Worm (Caenorhabditis elegans) whole organism, L4 larva: ENCODE measurements around the gene wht-7.

ENCODE experiments used
- D1046.2 ChIP-seq: fragments of 200-800 bp; sonication (Bioruptor generic); IDR thresholded peaks from 2 replicates; pipeline ENCODE4 v1.3.6; 2022; ENCODE audit warnings: missing genetic modification characterization, missing compliant biosample characterization
- R02D3.7 ChIP-seq: fragments of 150-350 bp; sonication (generic microtip); optimal IDR thresholded peaks from 3 replicates; lab custom pipeline; 2014; ENCODE audit warnings: missing biosample characterization, missing genetic modification characterization
- Y105C5A.15 ChIP-seq: fragments of 200-800 bp; sonication (Bioruptor generic); IDR thresholded peaks from 2 replicates; pipeline ENCODE4 v1.3.6; 2022; ENCODE audit warnings: missing genetic modification characterization, missing compliant biosample characterization
- Y48G9A.11 ChIP-seq: fragments of 200-800 bp; sonication (Bioruptor generic); IDR thresholded peaks from 2 replicates; pipeline ENCODE4 v1.3.6; 2022; ENCODE audit warnings: missing genetic modification reagents, missing genetic modification characterization, missing compliant biosample characterization
- Y75B8A.6 ChIP-seq: fragments of 200-800 bp; sonication (Bioruptor generic); IDR thresholded peaks from 2 replicates; pipeline ENCODE4 v1.3.6; 2022; ENCODE audit warnings: missing genetic modification reagents, missing genetic modification characterization, missing compliant biosample characterization
- ZK337.2 ChIP-seq: fragments of 200-800 bp; sonication (Bioruptor generic); IDR thresholded peaks from 2 replicates; pipeline ENCODE4 v1.3.6; 2022; ENCODE audit warnings: missing genetic modification reagents, missing genetic modification characterization, missing compliant biosample characterization
- aha-1 ChIP-seq: fragments of 150-350 bp; peaks from one replicate; lab custom pipeline; 2014; ENCODE audit warnings: missing biosample characterization, missing genetic modification characterization
- aly-2 ChIP-seq: sonication (generic microtip); optimal IDR thresholded peaks from 2 replicates; lab custom pipeline; 2018; ENCODE audit warnings: missing biosample characterization, missing genetic modification characterization
- ama-1 ChIP-seq: fragments of 150-350 bp; optimal IDR thresholded peaks from 2 replicates; lab custom pipeline; 2014; ENCODE audit warnings: inconsistent platforms, mixed read lengths
- arid-1 ChIP-seq: fragments of 200-800 bp; sonication (Bioruptor generic); conservative IDR thresholded peaks from 2 replicates; pipeline ENCODE4 v1.3.6; 2022; ENCODE audit warnings: missing genetic modification reagents, missing genetic modification characterization, missing compliant biosample characterization
- ceh-32 ChIP-seq: sonication (generic microtip); optimal IDR thresholded peaks from 2 replicates; lab custom pipeline; 2016; ENCODE audit warnings: mild to moderate bottlenecking, missing genetic modification characterization, missing compliant biosample characterization; ENCODE audit not compliant: poor library complexity
- ceh-44 ChIP-seq: fragments of 200-800 bp; sonication (Bioruptor generic); IDR thresholded peaks from 2 replicates; pipeline ENCODE4 v1.3.6; 2022; ENCODE audit warnings: missing genetic modification reagents, missing genetic modification characterization, missing compliant biosample characterization
- ceh-62 ChIP-seq: sonication (generic microtip); optimal IDR thresholded peaks from 2 replicates; lab custom pipeline; 2017; ENCODE audit warnings: missing biosample characterization, missing genetic modification characterization
- ces-1 ChIP-seq: fragments of 150-350 bp; sonication (generic microtip); optimal IDR thresholded peaks from 4 replicates; lab custom pipeline; 2014; ENCODE audit warnings: missing biosample characterization, missing genetic modification reagents, missing genetic modification characterization
- ctbp-1 ChIP-seq: fragments of 200-800 bp; sonication (Bioruptor generic); IDR thresholded peaks from 2 replicates; pipeline ENCODE4 v1.3.6; 2022; ENCODE audit warnings: missing genetic modification reagents, missing genetic modification characterization, missing compliant biosample characterization
- daf-12 ChIP-seq: fragments of 150-350 bp; optimal IDR thresholded peaks from 2 replicates; lab custom pipeline; 2014; ENCODE audit warnings: missing biosample characterization, missing genetic modification reagents, missing genetic modification characterization
- daf-16 ChIP-seq, 3 experiments: sonication (generic microtip); optimal IDR thresholded peaks; 2 replicates each; lab custom pipeline; 2016 to 2017; ENCODE audit warnings: missing genetic modification characterization in 3 of 3, missing genetic modification reagents in 3 of 3, mild to moderate bottlenecking in 2 of 3, missing compliant biosample characterization in 2 of 3, missing biosample characterization in 1 of 3, moderate library complexity in 1 of 3
- dpl-1 ChIP-seq: fragments of 150-350 bp; optimal IDR thresholded peaks from 2 replicates; lab custom pipeline; 2014; ENCODE audit warnings: missing biosample characterization, missing genetic modification reagents, missing genetic modification characterization
- egl-43 ChIP-seq: fragments of 200-800 bp; sonication (Bioruptor generic); IDR thresholded peaks from 2 replicates; pipeline ENCODE4 v1.3.6; 2022; ENCODE audit warnings: missing genetic modification reagents, missing genetic modification characterization, missing compliant biosample characterization
- gei-8 ChIP-seq: fragments of 200-800 bp; sonication (Bioruptor generic); optimal IDR thresholded peaks from 2 replicates; lab custom pipeline; 2018; ENCODE audit warnings: mild to moderate bottlenecking, missing genetic modification characterization, missing compliant biosample characterization
- hif-1 ChIP-seq, 2 experiments: sonication (generic microtip); optimal IDR thresholded peaks; 2 replicates each; lab custom pipeline; 2016 to 2017; ENCODE audit warnings: missing compliant biosample characterization in 2 of 2, missing genetic modification characterization in 2 of 2, missing genetic modification reagents in 2 of 2, missing genotype in 2 of 2, mild to moderate bottlenecking in 1 of 2
- jun-1 ChIP-seq: fragments of 150-350 bp; optimal IDR thresholded peaks from 2 replicates; lab custom pipeline; 2014; ENCODE audit warnings: missing biosample characterization, missing genetic modification reagents, missing genetic modification characterization
- lin-38 ChIP-seq: fragments of 200-800 bp; sonication (Bioruptor generic); IDR thresholded peaks from 2 replicates; pipeline ENCODE4 v1.3.6; 2022; ENCODE audit warnings: missing genetic modification reagents, missing genetic modification characterization, missing compliant biosample characterization
- lin-39 ChIP-seq: fragments of 150-350 bp; optimal IDR thresholded peaks from 2 replicates; lab custom pipeline; 2014; ENCODE audit warnings: missing biosample characterization, missing genetic modification reagents, missing genetic modification characterization
- madf-5 ChIP-seq, 2 experiments: fragments of 200-800 bp; sonication (Bioruptor generic); IDR thresholded peaks; 2 replicates each; pipeline ENCODE4 v1.3.6; 2022; ENCODE audit warnings: missing compliant biosample characterization in 2 of 2, missing genetic modification characterization in 2 of 2
- madf-9 ChIP-seq: fragments of 200-800 bp; sonication (Bioruptor generic); conservative IDR thresholded peaks from 2 replicates; pipeline ENCODE4 v1.3.6; 2022; ENCODE audit warnings: missing genetic modification reagents, missing genetic modification characterization, missing compliant biosample characterization
- mep-1 ChIP-seq: fragments of 150-350 bp; sonication (generic microtip); optimal IDR thresholded peaks from 3 replicates; lab custom pipeline; 2014; ENCODE audit warnings: missing biosample characterization, missing genetic modification characterization
- mxl-2 ChIP-seq: fragments of 200-800 bp; sonication (Bioruptor generic); conservative IDR thresholded peaks from 2 replicates; pipeline ENCODE4 v1.3.6; 2022; ENCODE audit warnings: missing genetic modification reagents, missing genetic modification characterization, missing compliant biosample characterization
- nhr-10 ChIP-seq: fragments of 150-350 bp; optimal IDR thresholded peaks from 2 replicates; lab custom pipeline; 2014; ENCODE audit warnings: missing biosample characterization, missing genetic modification characterization
- nhr-102 ChIP-seq: sonication (generic microtip); optimal IDR thresholded peaks from 2 replicates; lab custom pipeline; 2016; ENCODE audit warnings: mild to moderate bottlenecking, missing genetic modification characterization, moderate library complexity, missing compliant biosample characterization
- nhr-41 ChIP-seq: fragments of 200-800 bp; sonication (Bioruptor generic); IDR thresholded peaks from 2 replicates; pipeline ENCODE4 v1.3.6; 2022; ENCODE audit warnings: missing genetic modification reagents, missing genetic modification characterization, missing compliant biosample characterization
- nhr-48 ChIP-seq: sonication (generic microtip); optimal IDR thresholded peaks from 2 replicates; lab custom pipeline; 2016; ENCODE audit warnings: mild to moderate bottlenecking, missing genetic modification characterization, missing compliant biosample characterization
- nhr-6 ChIP-seq: fragments of 150-350 bp; optimal IDR thresholded peaks from 2 replicates; lab custom pipeline; 2014; ENCODE audit warnings: missing biosample characterization, missing genetic modification characterization
- pha-4 ChIP-seq, 2 experiments: fragments of 150-350 bp in 1 of 2; fragments of 200-800 bp in 1 of 2; sonication (Bioruptor generic) in 1 of 2; IDR thresholded peaks in 1 of 2; optimal IDR thresholded peaks in 1 of 2; 2 replicates each; pipeline versions ENCODE4 v1.3.6 to Lab custom; 2014 to 2022; ENCODE audit warnings: missing genetic modification characterization in 2 of 2, missing genetic modification reagents in 2 of 2, missing biosample characterization in 1 of 2, missing compliant biosample characterization in 1 of 2
- rbr-2 ChIP-seq: sonication (generic microtip); optimal IDR thresholded peaks from 2 replicates; lab custom pipeline; 2016; ENCODE audit warnings: missing genotype, missing genetic modification characterization, missing compliant biosample characterization
- sdz-12 ChIP-seq: fragments of 200-800 bp; sonication (Bioruptor generic); optimal IDR thresholded peaks from 2 replicates; lab custom pipeline; 2018; ENCODE audit warnings: mild to moderate bottlenecking, missing genetic modification characterization, missing compliant biosample characterization
- skn-1 ChIP-seq: fragments of 150-350 bp; optimal IDR thresholded peaks from 2 replicates; lab custom pipeline; 2014; ENCODE audit warnings: missing biosample characterization, missing genetic modification characterization
- snpc-1.2 ChIP-seq: fragments of 200-800 bp; sonication (Bioruptor generic); IDR thresholded peaks from 2 replicates; pipeline ENCODE4 v1.3.6; 2022; ENCODE audit warnings: missing genetic modification reagents, missing genetic modification characterization, missing compliant biosample characterization
- spr-1 ChIP-seq: sonication (generic microtip); optimal IDR thresholded peaks from 2 replicates; lab custom pipeline; 2016; ENCODE audit warnings: mild to moderate bottlenecking, missing genetic modification characterization, missing compliant biosample characterization
- spr-3 ChIP-seq: fragments of 200-800 bp; sonication (Bioruptor generic); optimal IDR thresholded peaks from 2 replicates; lab custom pipeline; 2018; ENCODE audit warnings: mild to moderate bottlenecking, missing genetic modification characterization, missing compliant biosample characterization
- tra-1 ChIP-seq: fragments of 200-800 bp; sonication (Bioruptor generic); IDR thresholded peaks from 2 replicates; pipeline ENCODE4 v1.3.6; 2022; ENCODE audit warnings: missing genetic modification reagents, missing genetic modification characterization, missing compliant biosample characterization
- vab-7 ChIP-seq: fragments of 200-800 bp; sonication (Bioruptor generic); IDR thresholded peaks from 2 replicates; pipeline ENCODE4 v1.3.6; 2022; ENCODE audit warnings: missing genetic modification reagents, missing genetic modification characterization, missing compliant biosample characterization
- zfp-2 ChIP-seq: sonication (generic microtip); optimal IDR thresholded peaks from 2 replicates; lab custom pipeline; 2016; ENCODE audit warnings: mild to moderate bottlenecking, missing genetic modification characterization, missing compliant biosample characterization
- zip-11 ChIP-seq: fragments of 200-800 bp; sonication (Bioruptor generic); IDR thresholded peaks from 2 replicates; pipeline ENCODE4 v1.3.6; 2022; ENCODE audit warnings: missing genetic modification characterization, missing compliant biosample characterization
- zip-2 ChIP-seq: fragments of 150-350 bp; optimal IDR thresholded peaks from 2 replicates; lab custom pipeline; 2014; ENCODE audit warnings: missing biosample characterization, missing genetic modification characterization
- ztf-11 ChIP-seq: fragments of 150-350 bp; optimal IDR thresholded peaks from 2 replicates; lab custom pipeline; 2014; ENCODE audit warnings: missing biosample characterization, missing genetic modification characterization

The wht-7 gene

DNA sequence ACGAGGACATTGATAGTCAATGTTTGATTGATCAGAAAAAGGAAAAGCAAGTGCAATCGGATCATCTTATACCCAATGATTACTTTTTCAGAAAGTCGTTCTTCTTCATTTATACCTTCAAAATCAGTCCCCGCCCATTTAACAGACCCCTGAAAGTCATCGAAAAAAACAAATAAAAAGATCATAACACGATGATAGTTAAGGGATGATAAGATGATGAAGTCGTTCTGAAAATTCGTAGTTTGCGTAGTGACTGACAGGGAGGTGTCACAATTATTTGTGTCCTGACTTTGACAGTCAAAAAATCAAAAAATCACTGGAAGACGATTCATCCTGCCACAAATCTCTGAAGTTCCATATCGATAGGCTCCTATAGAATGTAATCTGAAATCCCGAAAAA lies 45.1 kb upstream of the wht-7 start, which contains the start of gene ugt-66:
TSS of gene ugt-66 (minus strand) at position 101 of the 400 bp plus-strand sequence.
- TF ChIP-seq spr-1 (tag; lab: Kevin White, UChicago) (no peak), ceh-62 (tag; lab: Kevin White, UChicago) (no peak), mxl-2 (GFP tag; lab: Robert Waterston, UW) (no peak), vab-7 (GFP tag; lab: Robert Waterston, UW) (no peak), Y48G9A.11 (no peak), dpl-1 (GFP tag; lab: Kevin White, UChicago) (no peak), snpc-1.2 (GFP tag; lab: Robert Waterston, UW) (no peak), ZK337.2 (no peak), sdz-12 (GFP tag; lab: Kevin White, UChicago) (no peak), zfp-2 (tag; lab: Kevin White, UChicago) (no peak), arid-1 (GFP tag; lab: Robert Waterston, UW) (no peak), daf-12 (no peak), madf-5 (GFP tag; IDR thresholded peaks at IDR 0.05; lab: Robert Waterston, UW) (no peak), gei-8 (GFP tag; lab: Kevin White, UChicago) (no peak), daf-16 (GFP tag; optimal IDR thresholded peaks at IDR 0.05; lab: Kevin White, UChicago) (no peak), daf-16 (tag; optimal IDR thresholded peaks at IDR 0.05; lab: Kevin White, UChicago) (no peak), egl-43 (GFP tag; lab: Robert Waterston, UW) (no peak), tra-1 (no peak), lin-39 (tag; lab: Kevin White, UChicago) (no peak), Y105C5A.15 (GFP tag; lab: Robert Waterston, UW) (no peak), ceh-32 (tag; lab: Kevin White, UChicago) (no peak)

- TF ChIP-seq gei-8 (GFP tag; lab: Kevin White, UChicago): no peak
- no peak for TF ChIP-seq D1046.2 (GFP tag; lab: Robert Waterston, UW)
- no peak for TF ChIP-seq madf-9 (GFP tag; lab: Robert Waterston, UW)
- TF ChIP-seq zip-11: no peak
- TF ChIP-seq ama-1 (lab: Kevin White, UChicago): no peak
- TF ChIP-seq lin-39 (tag; lab: Kevin White, UChicago): no peak
- no peak for TF ChIP-seq rbr-2 (tag; lab: Kevin White, UChicago)
- no peak for TF ChIP-seq nhr-102
- no peak for TF ChIP-seq ceh-44 (GFP tag; lab: Robert Waterston, UW)
- TF ChIP-seq nhr-6 (tag; lab: Kevin White, UChicago): no peak
- TF ChIP-seq nhr-10: no peak
- TF ChIP-seq ctbp-1 (GFP tag; lab: Robert Waterston, UW): no peak
- TF ChIP-seq spr-3 (GFP tag; lab: Kevin White, UChicago): no peak
- TF ChIP-seq Y105C5A.15 (GFP tag; lab: Robert Waterston, UW): no peak
- no peak for TF ChIP-seq lin-38 (GFP tag; lab: Robert Waterston, UW)
- TF ChIP-seq ces-1 (GFP tag; lab: Kevin White, UChicago): no peak
- TF ChIP-seq jun-1: no peak
Observed at ce11 chrIII:6190810-6191209, 41.4 kb upstream of the wht-7 start, which contains the start of gene C23G10.5. C23G10.5 (plus strand) TSS chrIII:6191110.

DNA sequence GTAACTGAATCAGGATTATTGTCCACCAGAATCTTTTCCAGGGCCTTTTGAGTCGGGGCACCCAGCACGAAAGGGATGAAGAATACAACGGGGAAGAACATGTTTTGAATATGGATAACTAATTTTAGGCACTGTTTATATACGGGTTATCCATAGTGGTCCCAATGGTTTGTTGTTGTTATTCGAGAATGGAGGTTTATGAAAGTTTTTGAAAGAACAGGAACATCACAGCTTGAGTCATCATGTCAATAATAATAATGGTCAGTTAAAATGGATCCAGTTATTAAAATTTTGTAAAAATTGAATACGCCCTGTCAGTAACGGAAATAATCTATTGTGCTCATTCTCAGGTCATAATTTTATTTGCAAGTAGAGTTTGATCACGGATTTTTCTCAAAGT lies 33.7 kb upstream of the wht-7 start, which contains the start of gene nas-28:
TSS of gene nas-28 (minus strand) at position 101 of the 400 bp plus-strand sequence.
- TF ChIP-seq dpl-1 (GFP tag; lab: Kevin White, UChicago): no peak
- no peak for TF ChIP-seq gei-8 (GFP tag; lab: Kevin White, UChicago)
- TF ChIP-seq R02D3.7 (tag; lab: Kevin White, UChicago): no peak

ce11 chrIII:6180294-6180693 lies 30.9 kb upstream of the wht-7 start:
- no peak for TF ChIP-seq mep-1 (tag; lab: Kevin White, UChicago)
- no peak for TF ChIP-seq D1046.2 (GFP tag; lab: Robert Waterston, UW)
- no peak for TF ChIP-seq daf-12
- TF ChIP-seq nhr-48 (tag; lab: Kevin White, UChicago): peak; percentile 35
- no peak for TF ChIP-seq aha-1 (tag; lab: Kevin White, UChicago)
- 0 out of 2 replicates have a peak, but pooled peaks have one; percentile 20 for TF ChIP-seq tra-1
- no peak for TF ChIP-seq zip-2 (tag; lab: Kevin White, UChicago)
- TF ChIP-seq spr-3 (GFP tag; lab: Kevin White, UChicago): no peak
- TF ChIP-seq aly-2 (tag; lab: Kevin White, UChicago): no peak
- TF ChIP-seq pha-4 (GFP tag; IDR thresholded peaks at IDR 0.05; lab: Robert Waterston, UW): no peak
- TF ChIP-seq pha-4 (tag; optimal IDR thresholded peaks at IDR 0.05; lab: Kevin White, UChicago): no peak
- TF ChIP-seq nhr-41: no peak
- TF ChIP-seq hif-1 (tag; optimal IDR thresholded peaks at IDR 0.05; lab: Kevin White, UChicago): no peak
- TF ChIP-seq ztf-11 (tag; lab: Kevin White, UChicago): no peak
- TF ChIP-seq gei-8 (GFP tag; lab: Kevin White, UChicago): no peak
- no peak for TF ChIP-seq Y75B8A.6 (GFP tag; lab: Robert Waterston, UW)
- no peak for TF ChIP-seq skn-1
